Worm (Caenorhabditis elegans) whole organism, L1 larva: ENCODE results near the gene C04G6.6.

ENCODE experiments used
- aha-1 ChIP-seq: fragments of 150-350 bp; optimal IDR thresholded peaks from 2 replicates; lab custom pipeline; 2014; ENCODE audit warnings: missing biosample characterization, missing genetic modification characterization
- fkh-8 ChIP-seq: sonication (generic microtip); optimal IDR thresholded peaks from 2 replicates; lab custom pipeline; 2016; ENCODE audit warnings: mild to moderate bottlenecking, missing genetic modification characterization, missing compliant biosample characterization
- hlh-17 ChIP-seq: fragments of 200-800 bp; sonication (Bioruptor generic); optimal IDR thresholded peaks from 2 replicates; lab custom pipeline; 2018; ENCODE audit warnings: missing genetic modification characterization, mild to moderate bottlenecking, missing compliant biosample characterization, moderate library complexity, borderline replicate concordance
- lir-3 ChIP-seq: sonication (generic microtip); optimal IDR thresholded peaks from 2 replicates; lab custom pipeline; 2016; ENCODE audit warnings: mild to moderate bottlenecking, missing genetic modification characterization, moderate library complexity, missing compliant biosample characterization; ENCODE audit not compliant: poor library complexity
- nhr-11 ChIP-seq: fragments of 150-350 bp; optimal IDR thresholded peaks from 2 replicates; lab custom pipeline; 2014; ENCODE audit warnings: missing biosample characterization, missing genetic modification characterization
- nhr-237 ChIP-seq: fragments of 150-350 bp; optimal IDR thresholded peaks from 2 replicates; lab custom pipeline; 2014; ENCODE audit warnings: missing biosample characterization, missing genetic modification characterization
- nhr-77 ChIP-seq: fragments of 150-350 bp; optimal IDR thresholded peaks from 2 replicates; lab custom pipeline; 2014; ENCODE audit warnings: missing biosample characterization, missing genetic modification characterization
- sptf-1 ChIP-seq: fragments of 150-350 bp; optimal IDR thresholded peaks from 2 replicates; lab custom pipeline; 2014; ENCODE audit warnings: missing biosample characterization, missing genetic modification characterization
- sup-37 ChIP-seq: fragments of 200-800 bp; sonication (Bioruptor generic); optimal IDR thresholded peaks from 2 replicates; lab custom pipeline; 2018; ENCODE audit warnings: mild to moderate bottlenecking, missing genetic modification characterization, missing compliant biosample characterization
- unc-62 ChIP-seq: fragments of 150-350 bp; optimal IDR thresholded peaks from 2 replicates; lab custom pipeline; 2014; ENCODE audit warnings: missing biosample characterization, missing genetic modification reagents, missing genetic modification characterization
- zag-1 ChIP-seq: fragments of 150-350 bp; optimal IDR thresholded peaks from 2 replicates; lab custom pipeline; 2014; ENCODE audit warnings: missing biosample characterization, missing genetic modification characterization
- ztf-11 ChIP-seq, 2 experiments: sonication (generic microtip); optimal IDR thresholded peaks; 2 replicates each; lab custom pipeline; 2016 to 2017; ENCODE audit warnings: missing genetic modification characterization in 2 of 2, missing biosample characterization in 1 of 2, missing compliant biosample characterization in 1 of 2

DNA sequence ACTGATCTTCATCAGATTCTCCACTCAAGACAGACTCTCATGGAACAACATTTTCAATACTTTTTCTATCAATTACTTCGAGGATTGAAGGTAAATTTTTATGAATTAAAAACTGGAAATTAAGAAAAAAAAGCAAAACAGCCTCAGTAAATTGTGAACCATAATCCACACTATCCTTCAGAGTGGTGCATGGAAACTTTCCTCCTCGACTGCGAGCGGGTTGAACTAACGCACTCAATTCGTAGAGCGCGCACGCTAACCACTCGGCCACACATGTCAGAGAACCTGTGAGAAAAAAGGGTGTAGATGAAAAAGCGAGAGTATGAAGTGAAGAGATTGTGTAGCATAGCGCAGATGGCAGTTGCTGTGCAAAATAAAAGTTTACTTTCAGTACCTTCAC, 5.5 kb upstream of the C04G6.6 start:
- no peak for TF ChIP-seq unc-62
- no peak for TF ChIP-seq sptf-1 (tag; lab: Kevin White, UChicago)
- TF ChIP-seq fkh-8 (tag; lab: Kevin White, UChicago), result peak; percentile 68
- peak in 1 of 2 experiments; percentile 32 for TF ChIP-seq ztf-11 (tag; optimal IDR thresholded peaks at IDR 0.05; lab: Kevin White, UChicago)
- no peak for TF ChIP-seq sup-37 (GFP tag; lab: Kevin White, UChicago)
- no peak for TF ChIP-seq zag-1 (tag; lab: Kevin White, UChicago)
- TF ChIP-seq nhr-237, result no peak
- peak; percentile 68 for TF ChIP-seq nhr-77 (tag; lab: Kevin White, UChicago)
- peak; percentile 59 for TF ChIP-seq lir-3 (tag; lab: Kevin White, UChicago)
- no peak for TF ChIP-seq hlh-17 (GFP tag; lab: Kevin White, UChicago)
- TF ChIP-seq nhr-11 (tag; lab: Kevin White, UChicago), result no peak
- no peak for TF ChIP-seq aha-1
